Fruit fly (Drosophila melanogaster) whole organism, embryonic: Measurements from ENCODE around the gene Adh.
A peak's percentile ranks its signal among the peaks of the same experiment; 100 is the strongest.

ENCODE experiments used
- Blimp-1 ChIP-seq: fragments of 200-800 bp; sonication (Bioruptor generic); optimal IDR thresholded peaks from 3 replicates; lab custom pipeline; 2018; ENCODE audit warnings: missing biosample characterization, missing genetic modification characterization, mild to moderate bottlenecking, moderate library complexity, missing genetic modification reagents
- CG10366 ChIP-seq: fragments of 200-800 bp; sonication (Bioruptor generic); IDR thresholded peaks from 2 replicates; pipeline ENCODE4 v1.3.6; 2022; ENCODE audit warnings: missing biosample characterization, missing genetic modification characterization
- CG10543 ChIP-seq: fragments of 200-800 bp; sonication (Bioruptor generic); optimal IDR thresholded peaks from 3 replicates; lab custom pipeline; 2017; ENCODE audit warnings: missing biosample characterization, mild to moderate bottlenecking, missing genetic modification characterization, moderate library complexity
- CG11695 ChIP-seq: fragments of 200-800 bp; sonication (Bioruptor generic); IDR thresholded peaks from 3 replicates; pipeline ENCODE4 v1.3.6; 2022; ENCODE audit warnings: missing biosample characterization, missing genetic modification characterization
- CG13123 ChIP-seq: fragments of 200-800 bp; sonication (Bioruptor generic); optimal IDR thresholded peaks from 2 replicates; lab custom pipeline; 2016; ENCODE audit warnings: missing biosample characterization, missing genetic modification characterization
- CG13287 ChIP-seq: fragments of 200-800 bp; sonication (Bioruptor generic); IDR thresholded peaks from 2 replicates; pipeline ENCODE4 v1.3.6; 2022; ENCODE audit warnings: missing biosample characterization, missing genetic modification characterization; ENCODE audit not compliant: partially characterized antibody
- CG14667 ChIP-seq: fragments of 200-800 bp; sonication (Bioruptor generic); IDR thresholded peaks from 2 replicates; pipeline ENCODE4 v1.3.6; 2022; ENCODE audit warnings: missing biosample characterization, missing genetic modification characterization
- CG15269 ChIP-seq: fragments of 200-800 bp; sonication (Bioruptor generic); optimal IDR thresholded peaks from 2 replicates; lab custom pipeline; 2018; ENCODE audit warnings: missing biosample characterization, mild to moderate bottlenecking, missing genetic modification characterization, moderate library complexity
- CG2202 ChIP-seq: fragments of 200-800 bp; sonication (Bioruptor generic); optimal IDR thresholded peaks from 2 replicates; lab custom pipeline; 2018; ENCODE audit warnings: missing biosample characterization, mild to moderate bottlenecking, missing genetic modification characterization
- CG30403 ChIP-seq: fragments of 200-800 bp; sonication (Bioruptor generic); optimal IDR thresholded peaks from 3 replicates; lab custom pipeline; 2016; ENCODE audit warnings: missing biosample characterization, missing genetic modification characterization
- CG3163 ChIP-seq: fragments of 200-800 bp; sonication (Bioruptor generic); optimal IDR thresholded peaks from 3 replicates; lab custom pipeline; 2016; ENCODE audit warnings: missing biosample characterization, missing genetic modification characterization
- CG3726 ChIP-seq: fragments of 200-800 bp; sonication (Bioruptor generic); IDR thresholded peaks from 3 replicates; pipeline ENCODE4, ENCODE4 v1.3.6; 2022; ENCODE audit warnings: missing biosample characterization, missing genetic modification characterization
- CG3995 ChIP-seq: fragments of 200-800 bp; sonication (Bioruptor generic); optimal IDR thresholded peaks from 3 replicates; lab custom pipeline; 2016; ENCODE audit warnings: missing biosample characterization, missing genetic modification characterization
- CG6765 ChIP-seq: fragments of 200-800 bp; sonication (Bioruptor generic); optimal IDR thresholded peaks from 3 replicates; lab custom pipeline; 2017; ENCODE audit warnings: missing biosample characterization, mild to moderate bottlenecking, missing genetic modification characterization
- CG9437 ChIP-seq: fragments of 200-800 bp; sonication (Bioruptor generic); optimal IDR thresholded peaks from 2 replicates; lab custom pipeline; 2018; ENCODE audit warnings: missing biosample characterization, mild to moderate bottlenecking, missing genetic modification characterization
- D19B ChIP-seq: fragments of 200-800 bp; sonication (Bioruptor generic); optimal IDR thresholded peaks from 2 replicates; lab custom pipeline; 2017; ENCODE audit warnings: missing biosample characterization, mild to moderate bottlenecking, missing genetic modification characterization
- Dll ChIP-seq: fragments of 200-800 bp; sonication (Bioruptor generic); IDR thresholded peaks from 4 replicates; pipeline ENCODE4 v1.3.6; 2022; ENCODE audit warnings: missing biosample characterization, missing genetic modification characterization; ENCODE audit not compliant: partially characterized antibody
- Dp ChIP-seq: fragments of 200-800 bp; sonication (Bioruptor generic); optimal IDR thresholded peaks from 2 replicates; lab custom pipeline; 2018; ENCODE audit warnings: missing biosample characterization, mild to moderate bottlenecking, missing genetic modification characterization, moderate library complexity
- E2f1 ChIP-seq: fragments of 200-800 bp; sonication (Bioruptor generic); IDR thresholded peaks from 2 replicates; pipeline ENCODE4 v1.3.6; 2022; ENCODE audit warnings: missing biosample characterization, missing genetic modification characterization
- E2f2 ChIP-seq: fragments of 200-800 bp; sonication (Bioruptor generic); IDR thresholded peaks from 2 replicates; pipeline ENCODE4 v1.3.6; 2022; ENCODE audit warnings: missing biosample characterization, missing genetic modification characterization
- Ets97D ChIP-seq: fragments of 200-800 bp; sonication (Bioruptor generic); optimal IDR thresholded peaks from 3 replicates; lab custom pipeline; 2016; ENCODE audit warnings: missing biosample characterization, missing genetic modification characterization
- Fer1 ChIP-seq: fragments of 200-800 bp; sonication (Bioruptor generic); optimal IDR thresholded peaks from 2 replicates; lab custom pipeline; 2017; ENCODE audit warnings: missing biosample characterization, mild to moderate bottlenecking, missing genetic modification characterization
- Mad ChIP-seq: fragments of 200-800 bp; sonication (Bioruptor generic); optimal IDR thresholded peaks from 2 replicates; lab custom pipeline; 2016; ENCODE audit warnings: missing biosample characterization, missing genetic modification characterization
- NFAT ChIP-seq: fragments of 200-800 bp; sonication (Bioruptor generic); IDR thresholded peaks from 2 replicates; pipeline ENCODE4 v1.3.6; 2022; ENCODE audit warnings: missing biosample characterization, missing genetic modification characterization
- Side ChIP-seq: fragments of 200-800 bp; sonication (Bioruptor generic); optimal IDR thresholded peaks from 2 replicates; lab custom pipeline; 2016; ENCODE audit warnings: missing biosample characterization, missing genetic modification characterization
- Trl ChIP-seq, 3 experiments: fragments of >200 bp in 2 of 3; fragments of 200-800 bp in 1 of 3; sonication (Bioruptor generic) in 1 of 3; optimal IDR thresholded peaks; 2 replicates in 1 of 3; 3 replicates in 2 of 3; lab custom pipeline; 2016 to 2017; ENCODE audit warnings: missing biosample characterization in 1 of 3, missing genetic modification characterization in 1 of 3
- Vsx1 ChIP-seq: fragments of 200-800 bp; sonication (Bioruptor generic); optimal IDR thresholded peaks from 2 replicates; lab custom pipeline; 2017; ENCODE audit warnings: missing biosample characterization, mild to moderate bottlenecking, missing genetic modification characterization, missing genetic modification reagents
- ab ChIP-seq: fragments of 200-800 bp; sonication (Bioruptor generic); optimal IDR thresholded peaks from 2 replicates; lab custom pipeline; 2016; ENCODE audit warnings: missing biosample characterization, missing genetic modification characterization
- ac ChIP-seq: fragments of 200-800 bp; sonication (Bioruptor generic); optimal IDR thresholded peaks from 3 replicates; lab custom pipeline; 2017; ENCODE audit warnings: missing biosample characterization, mild to moderate bottlenecking, missing genetic modification characterization
- cad ChIP-seq: fragments of >200 bp; optimal IDR thresholded peaks from 2 replicates; lab custom pipeline; 2017; ENCODE audit warnings: missing biosample characterization, missing genetic modification characterization
- chif ChIP-seq, 2 experiments: fragments of 200-800 bp; sonication (Bioruptor generic); optimal IDR thresholded peaks; 3 replicates each; lab custom pipeline; 2016; ENCODE audit warnings: missing biosample characterization in 2 of 2, missing genetic modification characterization in 2 of 2
- crp ChIP-seq, 2 experiments: fragments of 200-800 bp; sonication (Bioruptor generic); optimal IDR thresholded peaks; 2 replicates in 1 of 2; 3 replicates in 1 of 2; lab custom pipeline; 2017; ENCODE audit warnings: missing biosample characterization in 2 of 2, missing genetic modification characterization in 2 of 2, mild to moderate bottlenecking in 1 of 2, moderate library complexity in 1 of 2
- cwo ChIP-seq: fragments of 200-800 bp; sonication (Bioruptor generic); optimal IDR thresholded peaks from 3 replicates; lab custom pipeline; 2017; ENCODE audit warnings: missing biosample characterization, missing genetic modification characterization, mild to moderate bottlenecking, moderate library complexity, missing genetic modification reagents
- dmrt99B ChIP-seq: fragments of 200-800 bp; sonication (Bioruptor generic); optimal IDR thresholded peaks from 2 replicates; lab custom pipeline; 2018; ENCODE audit warnings: missing biosample characterization, mild to moderate bottlenecking, missing genetic modification characterization, moderate library complexity
- en ChIP-seq: fragments of 200-800 bp; sonication (Bioruptor generic); optimal IDR thresholded peaks from 2 replicates; lab custom pipeline; 2016; ENCODE audit warnings: missing biosample characterization, missing genetic modification characterization
- fd3F ChIP-seq: fragments of 200-800 bp; sonication (Bioruptor generic); optimal IDR thresholded peaks from 2 replicates; lab custom pipeline; 2018; ENCODE audit warnings: missing biosample characterization, mild to moderate bottlenecking, missing genetic modification characterization, moderate library complexity
- gce ChIP-seq: fragments of 200-800 bp; sonication (Bioruptor generic); IDR thresholded peaks from 3 replicates; pipeline ENCODE4 v1.3.6; 2022; ENCODE audit warnings: missing biosample characterization, missing genetic modification characterization
- gsb ChIP-seq: fragments of 200-800 bp; sonication (Bioruptor generic); IDR thresholded peaks from 2 replicates; pipeline ENCODE4 v1.3.6; 2022; ENCODE audit warnings: missing biosample characterization, missing genetic modification characterization
- ken ChIP-seq: fragments of 200-800 bp; sonication (Bioruptor generic); IDR thresholded peaks from 3 replicates; pipeline ENCODE4 v1.3.6; 2022; ENCODE audit warnings: missing biosample characterization, missing genetic modification characterization
- kni ChIP-seq: fragments of 200-800 bp; sonication (Bioruptor generic); optimal IDR thresholded peaks from 3 replicates; lab custom pipeline; 2017; ENCODE audit warnings: mild to moderate bottlenecking, missing biosample characterization, missing genetic modification reagents, missing genetic modification characterization
- lab ChIP-seq: fragments of 200-800 bp; sonication (Bioruptor generic); optimal IDR thresholded peaks from 3 replicates; lab custom pipeline; 2017; ENCODE audit warnings: missing biosample characterization, missing genetic modification characterization, mild to moderate bottlenecking, moderate library complexity, missing genetic modification reagents
- nerfin-2 ChIP-seq: fragments of 200-800 bp; sonication (Bioruptor generic); IDR thresholded peaks from 2 replicates; pipeline ENCODE4 v1.3.6; 2022; ENCODE audit warnings: missing biosample characterization, missing genetic modification characterization; ENCODE audit not compliant: partially characterized antibody
- onecut ChIP-seq: fragments of 200-800 bp; sonication (Bioruptor generic); IDR thresholded peaks from 2 replicates; pipeline ENCODE4 v1.3.6; 2022; ENCODE audit warnings: missing biosample characterization, missing genetic modification characterization
- org-1 ChIP-seq: fragments of 200-800 bp; sonication (Bioruptor generic); optimal IDR thresholded peaks from 2 replicates; lab custom pipeline; 2017; ENCODE audit warnings: missing biosample characterization, missing genetic modification characterization
- peb ChIP-seq: fragments of 200-800 bp; sonication (Bioruptor generic); IDR thresholded peaks from 2 replicates; pipeline ENCODE4 v1.3.6; 2022; ENCODE audit warnings: missing biosample characterization, missing genetic modification characterization
- pros ChIP-seq: fragments of 200-800 bp; sonication (Bioruptor generic); optimal IDR thresholded peaks from 3 replicates; lab custom pipeline; 2019; ENCODE audit warnings: missing biosample characterization, mild to moderate bottlenecking, missing genetic modification characterization, moderate library complexity
- pzg ChIP-seq: fragments of 200-800 bp; sonication (Bioruptor generic); optimal IDR thresholded peaks from 3 replicates; lab custom pipeline; 2018; ENCODE audit warnings: missing biosample characterization, mild to moderate bottlenecking, missing genetic modification characterization, moderate library complexity
- schlank ChIP-seq: fragments of 200-800 bp; sonication (Bioruptor generic); optimal IDR thresholded peaks from 2 replicates; lab custom pipeline; 2018; ENCODE audit warnings: missing biosample characterization, mild to moderate bottlenecking, missing genetic modification characterization
- slp2 ChIP-seq: fragments of 200-800 bp; sonication (Bioruptor generic); optimal IDR thresholded peaks from 2 replicates; lab custom pipeline; 2016; ENCODE audit warnings: missing biosample characterization, missing genetic modification characterization
- sr ChIP-seq: fragments of 200-800 bp; sonication (Bioruptor generic); IDR thresholded peaks from 3 replicates; pipeline ENCODE4 v1.3.6; 2022; ENCODE audit warnings: missing biosample characterization, missing genetic modification characterization

Adh gene

DNA sequence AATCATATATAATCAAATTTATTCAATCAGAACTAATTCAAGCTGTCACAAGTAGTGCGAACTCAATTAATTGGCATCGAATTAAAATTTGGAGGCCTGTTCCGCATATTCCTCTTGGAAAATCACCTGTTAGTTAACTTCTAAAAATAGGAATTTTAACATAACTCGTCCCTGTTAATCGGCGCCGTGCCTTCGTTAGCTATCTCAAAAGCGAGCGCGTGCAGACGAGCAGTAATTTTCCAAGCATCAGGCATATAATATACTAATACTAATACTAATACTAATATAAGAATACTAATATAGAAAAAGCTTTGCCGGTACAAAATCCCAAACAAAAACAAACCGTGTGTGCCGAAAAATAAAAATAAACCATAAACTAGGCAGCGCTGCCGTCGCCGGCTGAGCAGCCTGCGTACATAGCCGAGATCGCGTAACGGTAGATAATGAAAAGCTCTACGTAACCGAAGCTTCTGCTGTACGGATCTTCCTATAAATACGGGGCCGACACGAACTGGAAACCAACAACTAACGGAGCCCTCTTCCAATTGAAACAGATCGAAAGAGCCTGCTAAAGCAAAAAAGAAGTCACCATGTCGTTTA, 497 bp downstream of the Adh start (continued):
- TF ChIP-seq CG15269 (tag; lab: Kevin White, UChicago) (peak; percentile 48), lab (peak; percentile 32), Vsx1 (GFP tag; lab: Kevin White, UChicago) (peak; percentile 13), Blimp-1 (GFP tag; lab: Kevin White, UChicago) (no peak), Fer1 (GFP tag; lab: Kevin White, UChicago) (no peak), CG6765 (GFP tag; lab: Kevin White, UChicago) (peak; percentile 43), CG2202 (tag; lab: Kevin White, UChicago) (no peak), org-1 (GFP tag; lab: Kevin White, UChicago) (no peak), CG10543 (GFP tag; lab: Kevin White, UChicago) (peak; percentile 72), Dp (GFP tag; lab: Kevin White, UChicago) (no peak), Side (no peak), gsb (GFP tag; lab: Robert Waterston, UW) (no peak), CG9437 (GFP tag; lab: Kevin White, UChicago) (peak; percentile 89), CG10366 (GFP tag; lab: Robert Waterston, UW) (no peak), CG13287 (GFP tag; lab: Robert Waterston, UW) (no peak), ken (GFP tag; lab: Robert Waterston, UW) (no peak), ac (GFP tag; lab: Kevin White, UChicago) (no peak), peb (no peak), chif (GFP tag; optimal IDR thresholded peaks at IDR 0.05; lab: Kevin White, UChicago) (no peak), kni (no peak), CG30403 (no peak), cad (GFP tag; lab: Kevin White, UChicago) (no peak), crp (GFP tag; optimal IDR thresholded peaks at IDR 0.05; lab: Kevin White, UChicago) (no peak), onecut (GFP tag; lab: Robert Waterston, UW) (no peak), schlank (tag; lab: Kevin White, UChicago) (no peak), D19B (GFP tag; lab: Kevin White, UChicago) (no peak), pzg (no peak), E2f1 (no peak), en (GFP tag; lab: Kevin White, UChicago) (no peak), CG11695 (GFP tag; lab: Robert Waterston, UW) (no peak), Mad (GFP tag; lab: Kevin White, UChicago) (no peak), CG14667 (GFP tag; lab: Robert Waterston, UW) (no peak), pros (no peak), sr (no peak), Dll (GFP tag; lab: Robert Waterston, UW) (no peak), dmrt99B (no peak), cwo (GFP tag; lab: Kevin White, UChicago) (peak; percentile 21), Trl (optimal IDR thresholded peaks at IDR 0.05; lab: Kevin White, UChicago) (no peak), Trl (GFP tag; optimal IDR thresholded peaks at IDR 0.05; lab: Kevin White, UChicago) (no peak), gce (GFP tag; lab: Robert Waterston, UW) (no peak), CG13123 (GFP tag; lab: Kevin White, UChicago) (no peak), ab (GFP tag; lab: Kevin White, UChicago) (no peak), Ets97D (GFP tag; lab: Kevin White, UChicago) (no peak), fd3F (no peak), CG3726 (no peak), CG3163 (no peak), CG3995 (GFP tag; lab: Kevin White, UChicago) (no peak), nerfin-2 (GFP tag; lab: Robert Waterston, UW) (no peak), slp2 (no peak), NFAT (GFP tag; lab: Robert Waterston, UW) (peak; percentile 61; the same call in 1 of the 2 replicates), E2f2 (GFP tag; lab: Robert Waterston, UW) (no peak)
